Fruit fly (Drosophila melanogaster): Measurements from ENCODE around the gene CG42705.

CG42705 gene

DNA sequence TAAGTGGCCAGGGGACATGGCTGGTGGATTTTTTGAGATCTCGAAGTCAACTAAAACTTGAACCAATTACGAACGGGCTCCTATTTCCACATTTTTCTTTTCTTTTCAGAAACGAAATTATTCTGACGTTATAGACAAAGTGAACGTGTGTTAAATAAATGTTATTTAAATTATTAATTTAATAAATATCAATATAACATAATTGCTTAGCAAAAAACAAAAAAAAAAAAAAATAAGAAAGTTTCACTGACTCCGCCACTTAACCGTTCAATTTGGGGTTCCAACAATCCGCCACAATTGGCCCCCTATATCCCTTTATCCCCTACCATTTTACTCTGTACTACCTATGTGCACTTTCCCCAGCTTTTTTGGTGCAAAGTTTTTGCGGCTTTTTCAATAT lies 30.8 kb upstream of the CG42705 start, which contains the start of gene CG42781:
Gene CG42781 (minus strand): TSS at position 101 of the 400 bp plus-strand sequence.
- TF ChIP-seq svp (GFP tag) (no peak), dsx (GFP tag; optimal IDR thresholded peaks at IDR 0.05; ENCODE audit: poor library complexity, severe bottlenecking) (no peak), Smox (GFP tag; optimal IDR thresholded peaks at IDR 0.05) (no peak), CG6163 (GFP tag; IDR thresholded peaks at IDR 0.05) (no peak), Lpt (GFP tag; optimal IDR thresholded peaks at IDR 0.05) (no peak), OdsH (GFP tag; optimal IDR thresholded peaks at IDR 0.05) (no peak), Sox15 (GFP tag; optimal IDR thresholded peaks at IDR 0.05) (no peak), Sox102F (GFP tag; optimal IDR thresholded peaks at IDR 0.05) (no peak), spab (GFP tag; optimal IDR thresholded peaks at IDR 0.05) (no peak), Blimp-1 (GFP tag; optimal IDR thresholded peaks at IDR 0.05) (no peak), CG6792 (GFP tag; optimal IDR thresholded peaks at IDR 0.05) (no peak), fd59A (GFP tag; optimal IDR thresholded peaks at IDR 0.05) (no peak), fd85E (GFP tag; optimal IDR thresholded peaks at IDR 0.05) (no peak), achi (GFP tag; optimal IDR thresholded peaks at IDR 0.05) (no peak)

DNA sequence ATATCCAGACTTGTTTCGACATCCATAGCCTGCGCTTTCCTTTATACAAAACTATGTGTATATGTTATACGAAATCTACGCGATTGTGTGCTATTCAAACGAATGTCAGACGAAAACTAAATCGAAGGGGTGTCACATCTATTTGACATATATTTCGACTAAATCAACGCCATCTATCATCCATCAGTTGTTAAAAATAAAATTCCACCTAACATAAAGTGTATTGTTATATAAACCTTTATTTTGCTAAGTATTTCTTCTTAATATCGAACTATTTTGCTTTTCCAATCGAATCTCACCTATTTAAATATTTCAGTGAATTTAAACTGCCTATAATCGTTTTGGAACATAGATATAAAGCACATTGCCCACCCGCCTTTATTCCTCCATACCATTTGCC lies 10.6 kb upstream of the CG42705 start, which contains the start of gene CG15035:
Gene CG15035 (minus strand): TSS at position 101 of the 400 bp plus-strand sequence.
- TF ChIP-seq Sox15 (GFP tag; optimal IDR thresholded peaks at IDR 0.05): no peak
- TF ChIP-seq CG8632 (GFP tag; optimal IDR thresholded peaks at IDR 0.05): no peak
- no peak for TF ChIP-seq CG8319 (GFP tag; optimal IDR thresholded peaks at IDR 0.05)
- TF ChIP-seq Hr39 (GFP tag; optimal IDR thresholded peaks at IDR 0.05): no peak
- no peak for TF ChIP-seq svp (GFP tag)
- TF ChIP-seq Hr4 (GFP tag; optimal IDR thresholded peaks at IDR 0.05): no peak
- no peak for TF ChIP-seq CG6276 (GFP tag; optimal IDR thresholded peaks at IDR 0.05)

DNA sequence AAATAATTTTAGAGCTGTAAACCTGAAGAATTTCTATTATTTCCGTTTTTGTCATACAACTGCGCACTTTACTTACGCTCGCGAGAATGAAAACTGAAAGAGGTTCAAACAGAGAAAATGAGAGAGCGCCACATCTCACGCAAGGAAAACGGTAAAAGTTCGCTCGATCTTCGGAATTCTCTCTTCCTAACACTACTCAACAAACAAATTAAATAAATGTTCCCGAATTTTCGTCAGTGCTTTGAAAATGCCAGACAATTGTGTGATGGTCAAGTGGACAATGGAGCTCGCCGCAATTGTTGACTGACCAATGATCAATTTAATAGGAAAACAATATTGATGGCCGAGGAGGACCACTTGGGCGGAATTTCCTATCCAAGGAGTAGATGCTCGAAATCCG lies 8.0 kb upstream of the CG42705 start, which contains the start of gene CG1677:
Gene CG1677 (minus strand): TSS at position 101 of the 400 bp plus-strand sequence.
- no peak for TF ChIP-seq pdm3 (GFP tag; optimal IDR thresholded peaks at IDR 0.05)
- no peak for TF ChIP-seq CG6792 (GFP tag; optimal IDR thresholded peaks at IDR 0.05)
- no peak for TF ChIP-seq dsx (GFP tag; optimal IDR thresholded peaks at IDR 0.05; ENCODE audit: poor library complexity, severe bottlenecking)
- TF ChIP-seq Eip93F (GFP tag; optimal IDR thresholded peaks at IDR 0.05): no peak
- TF ChIP-seq cyc (GFP tag; optimal IDR thresholded peaks at IDR 0.05): no peak

DNA sequence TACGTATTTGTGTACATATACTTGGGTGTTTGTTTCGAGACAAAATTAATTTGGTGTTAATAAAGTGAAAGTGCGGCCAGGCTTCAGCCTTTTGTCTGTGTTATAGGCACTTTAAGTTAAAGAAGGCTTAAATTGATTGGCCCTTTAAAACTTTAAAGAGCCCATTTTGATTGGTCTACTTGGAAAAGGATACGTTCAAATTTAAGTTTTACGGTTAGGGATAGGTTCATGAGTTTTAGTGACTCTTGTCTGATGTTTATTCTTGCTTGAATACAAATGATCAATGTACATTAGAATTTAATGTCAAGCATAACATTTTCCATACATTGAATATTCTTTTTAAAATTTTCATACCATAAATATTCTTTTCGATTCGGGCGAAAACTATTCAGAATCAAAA lies 6.8 kb upstream of the CG42705 start, which contains the start of gene CG32727:
Gene CG32727 (plus strand): TSS at position 301 of the 400 bp plus-strand sequence.
- TF ChIP-seq Eip93F (GFP tag; optimal IDR thresholded peaks at IDR 0.05) (no peak), cyc (GFP tag; optimal IDR thresholded peaks at IDR 0.05) (no peak), dsx (GFP tag; optimal IDR thresholded peaks at IDR 0.05; ENCODE audit: poor library complexity, severe bottlenecking) (no peak), fkh (GFP tag; optimal IDR thresholded peaks at IDR 0.05) (no peak)

DNA sequence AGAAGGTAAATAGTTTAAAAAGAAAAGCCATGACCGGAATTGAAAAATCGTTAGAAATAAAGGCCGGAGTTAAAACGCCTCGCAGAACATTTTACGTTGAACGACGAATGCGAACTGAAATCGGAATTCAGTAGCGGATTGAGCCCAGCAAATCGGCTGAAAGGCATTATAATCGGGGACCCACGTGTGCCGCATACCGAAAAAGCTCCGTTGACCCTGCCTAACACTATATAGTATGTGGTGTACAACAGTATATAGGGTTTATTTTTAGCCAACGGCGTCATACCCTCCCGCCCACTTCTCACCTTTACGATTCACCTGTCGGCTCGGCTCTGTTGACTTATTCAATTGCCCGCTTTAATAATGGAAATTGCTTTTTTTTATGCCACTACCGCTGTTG lies 1.9 kb upstream of the CG42705 start, which contains the start of gene CG42246:
Gene CG42246 (minus strand): TSS at position 101 of the 400 bp plus-strand sequence.
- no peak for TF ChIP-seq Met (GFP tag; optimal IDR thresholded peaks at IDR 0.05)
- TF ChIP-seq CG15336 (GFP tag; IDR thresholded peaks at IDR 0.05): no peak
- TF ChIP-seq achi (GFP tag; optimal IDR thresholded peaks at IDR 0.05): no peak
- no peak for TF ChIP-seq Ets21C (GFP tag; optimal IDR thresholded peaks at IDR 0.05)

DNA sequence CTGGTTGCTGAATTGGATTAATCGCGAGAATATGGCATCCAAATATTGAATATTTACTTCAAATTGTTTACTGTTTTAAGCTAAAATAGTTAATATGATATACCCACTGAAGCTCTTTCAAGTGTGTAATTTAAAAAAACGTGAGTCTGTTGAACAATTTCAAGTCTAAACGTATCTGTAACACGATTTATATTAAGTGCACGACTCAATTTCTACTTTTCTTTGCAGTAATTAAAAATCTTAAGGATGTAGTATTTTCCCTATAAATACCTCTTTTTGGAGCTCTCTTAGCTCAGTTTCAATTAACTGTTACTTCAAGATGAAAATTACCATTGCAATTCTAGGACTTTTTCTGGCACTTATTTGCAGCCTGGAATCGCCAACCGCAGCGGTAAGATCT lies 1.3 kb upstream of the CG42705 start, which contains the start of gene CG42704:
Gene CG42704 (plus strand): TSS at position 301 of the 400 bp plus-strand sequence.
- no peak for TF ChIP-seq CG9139 (GFP tag; optimal IDR thresholded peaks at IDR 0.05)
- TF ChIP-seq vri (GFP tag; optimal IDR thresholded peaks at IDR 0.05): no peak
- no peak for TF ChIP-seq CG7368 (GFP tag; optimal IDR thresholded peaks at IDR 0.05)
- no peak for TF ChIP-seq Met (GFP tag; optimal IDR thresholded peaks at IDR 0.05)
- TF ChIP-seq fkh (GFP tag; optimal IDR thresholded peaks at IDR 0.05): no peak
- no peak for TF ChIP-seq acj6 (GFP tag; optimal IDR thresholded peaks at IDR 0.05)
- TF ChIP-seq CG10631 (GFP tag; optimal IDR thresholded peaks at IDR 0.05): no peak
- TF ChIP-seq topi (GFP tag; optimal IDR thresholded peaks at IDR 0.05): no peak
- no peak for TF ChIP-seq CG1621 (tag; optimal IDR thresholded peaks at IDR 0.05)
- TF ChIP-seq salr (GFP tag; optimal IDR thresholded peaks at IDR 0.05): no peak
- TF ChIP-seq Hr4 (GFP tag; optimal IDR thresholded peaks at IDR 0.05): no peak
- TF ChIP-seq fd85E (GFP tag; optimal IDR thresholded peaks at IDR 0.05): no peak
- TF ChIP-seq Ets21C (GFP tag; optimal IDR thresholded peaks at IDR 0.05): no peak
